Worm (Caenorhabditis elegans): ENCODE data around the gene slc-5A12.

- TF ChIP-seq ztf-29 (GFP tag; IDR thresholded peaks at IDR 0.05) (no peak), klf-2 (GFP tag; conservative IDR thresholded peaks at IDR 0.05) (no peak), T22C8.4 (GFP tag; IDR thresholded peaks at IDR 0.05) (no peak)
Measured at ce11 chrIV:11915768-11916453, 21.3 kb upstream of the slc-5A12 start, which contains the start of gene ZK822.9.

Measured in whole organism, midembryonic.